Worm (Caenorhabditis elegans) whole organism, mixed stage, embryonic: ENCODE results near the gene F56D6.21.

Experiments
- M03D4.4 ChIP-seq: sonication (generic microtip); optimal IDR thresholded peaks from 2 replicates; lab custom pipeline; 2017; ENCODE audit warnings: mild to moderate bottlenecking, missing genetic modification characterization, missing compliant biosample characterization
- bed-3 ChIP-seq: fragments of 200-800 bp; sonication (Bioruptor generic); optimal IDR thresholded peaks from 3 replicates; lab custom pipeline; 2018; ENCODE audit warnings: mild to moderate bottlenecking, missing genetic modification characterization, moderate library complexity, missing compliant biosample characterization
- blmp-1 ChIP-seq: fragments of 150-350 bp; optimal IDR thresholded peaks from 2 replicates; lab custom pipeline; 2014; ENCODE audit warnings: missing biosample characterization, missing genetic modification characterization
- ceh-39 ChIP-seq: fragments of 150-350 bp; optimal IDR thresholded peaks from 2 replicates; lab custom pipeline; 2014; ENCODE audit warnings: missing biosample characterization, missing genetic modification characterization
- ceh-43 ChIP-seq: fragments of 200-800 bp; sonication (Bioruptor generic); optimal IDR thresholded peaks from 2 replicates; lab custom pipeline; 2018; ENCODE audit warnings: mild to moderate bottlenecking, missing genetic modification characterization, moderate library complexity, missing compliant biosample characterization
- ceh-83 ChIP-seq: fragments of 200-800 bp; sonication (Bioruptor generic); optimal IDR thresholded peaks from 2 replicates; lab custom pipeline; 2018; ENCODE audit warnings: mild to moderate bottlenecking, missing genetic modification characterization, missing compliant biosample characterization
- ces-1 ChIP-seq: fragments of 150-350 bp; optimal IDR thresholded peaks from 2 replicates; lab custom pipeline; 2014; ENCODE audit warnings: missing biosample characterization, missing genetic modification reagents, missing genetic modification characterization
- cnd-1 ChIP-seq: fragments of 200-800 bp; sonication (Bioruptor generic); optimal IDR thresholded peaks from 2 replicates; lab custom pipeline; 2018; ENCODE audit warnings: mild to moderate bottlenecking, missing genetic modification characterization, missing compliant biosample characterization
- drap-1 ChIP-seq: fragments of 200-800 bp; sonication (Bioruptor generic); optimal IDR thresholded peaks from 3 replicates; lab custom pipeline; 2018; ENCODE audit warnings: mild to moderate bottlenecking, missing genetic modification characterization, missing compliant biosample characterization
- elt-1 ChIP-seq: sonication (generic microtip); optimal IDR thresholded peaks from 2 replicates; lab custom pipeline; 2017; ENCODE audit warnings: missing genetic modification characterization, mild to moderate bottlenecking, missing compliant biosample characterization, antibody characterized with exemption, moderate library complexity, borderline replicate concordance; ENCODE audit not compliant: insufficient read depth
- elt-3 ChIP-seq: fragments of 150-350 bp; optimal IDR thresholded peaks from 2 replicates; lab custom pipeline; 2014; ENCODE audit warnings: missing biosample characterization, missing genetic modification characterization
- ham-2 ChIP-seq: fragments of 200-800 bp; sonication (Bioruptor generic); optimal IDR thresholded peaks from 2 replicates; lab custom pipeline; 2018; ENCODE audit warnings: mild to moderate bottlenecking, missing genetic modification characterization, missing compliant biosample characterization
- hlh-1 ChIP-seq: fragments of 150-350 bp; optimal IDR thresholded peaks from 2 replicates; lab custom pipeline; 2014; ENCODE audit warnings: missing biosample characterization, missing genetic modification reagents, missing genetic modification characterization
- lin-13 ChIP-seq: fragments of 150-350 bp; optimal IDR thresholded peaks from 2 replicates; lab custom pipeline; 2014; ENCODE audit warnings: missing biosample characterization, missing genetic modification characterization
- lin-32 ChIP-seq: fragments of 200-800 bp; sonication (Bioruptor generic); optimal IDR thresholded peaks from 2 replicates; lab custom pipeline; 2018; ENCODE audit warnings: mild to moderate bottlenecking, missing genetic modification characterization, missing compliant biosample characterization
- lsy-2 ChIP-seq: fragments of 150-350 bp; optimal IDR thresholded peaks from 2 replicates; lab custom pipeline; 2014; ENCODE audit warnings: missing biosample characterization, missing genetic modification characterization
- mab-5 ChIP-seq: fragments of 150-350 bp; optimal IDR thresholded peaks from 2 replicates; lab custom pipeline; 2014; ENCODE audit warnings: missing biosample characterization, missing genetic modification characterization
- mep-1 ChIP-seq: fragments of 150-350 bp; optimal IDR thresholded peaks from 2 replicates; lab custom pipeline; 2017; ENCODE audit warnings: missing biosample characterization, missing genetic modification reagents, missing genetic modification characterization, inconsistent platforms
- mls-2 ChIP-seq: sonication (generic microtip); optimal IDR thresholded peaks from 2 replicates; lab custom pipeline; 2016; ENCODE audit warnings: mild to moderate bottlenecking, missing genetic modification characterization, moderate library complexity, missing compliant biosample characterization
- nhr-12 ChIP-seq: fragments of 150-350 bp; optimal IDR thresholded peaks from 2 replicates; lab custom pipeline; 2014; ENCODE audit warnings: missing biosample characterization, missing genetic modification characterization
- nhr-2 ChIP-seq: fragments of 150-350 bp; optimal IDR thresholded peaks from 2 replicates; lab custom pipeline; 2014; ENCODE audit warnings: missing biosample characterization, missing genetic modification characterization
- nhr-237 ChIP-seq: fragments of 150-350 bp; optimal IDR thresholded peaks from 2 replicates; lab custom pipeline; 2014; ENCODE audit warnings: missing biosample characterization, missing genetic modification characterization
- nhr-28 ChIP-seq: fragments of 150-350 bp; optimal IDR thresholded peaks from 2 replicates; lab custom pipeline; 2014; ENCODE audit warnings: missing biosample characterization, missing genetic modification characterization
- nhr-76 ChIP-seq: sonication (generic microtip); optimal IDR thresholded peaks from 2 replicates; lab custom pipeline; 2017; ENCODE audit warnings: missing biosample characterization, missing genetic modification characterization
- pha-4 ChIP-seq: fragments of 150-350 bp; optimal IDR thresholded peaks from 2 replicates; lab custom pipeline; 2018; ENCODE audit warnings: missing biosample characterization, missing genetic modification reagents, missing genetic modification characterization
- sem-2 ChIP-seq: fragments of 200-800 bp; sonication (Bioruptor generic); optimal IDR thresholded peaks from 2 replicates; lab custom pipeline; 2018; ENCODE audit warnings: mild to moderate bottlenecking, missing genetic modification characterization, missing compliant biosample characterization
- snpc-4 ChIP-seq: fragments of 150-350 bp; optimal IDR thresholded peaks from 2 replicates; lab custom pipeline; 2014; ENCODE audit warnings: missing biosample characterization, missing genetic modification characterization
- sptf-1 ChIP-seq: sonication (generic microtip); optimal IDR thresholded peaks from 2 replicates; lab custom pipeline; 2017; ENCODE audit warnings: mild to moderate bottlenecking, missing genetic modification characterization, moderate library complexity, missing compliant biosample characterization
- tbx-8 ChIP-seq: fragments of 200-800 bp; sonication (Bioruptor generic); optimal IDR thresholded peaks from 2 replicates; lab custom pipeline; 2018; ENCODE audit warnings: mild to moderate bottlenecking, missing genetic modification characterization, moderate library complexity, missing compliant biosample characterization
- unc-120 ChIP-seq: sonication (generic microtip); optimal IDR thresholded peaks from 2 replicates; lab custom pipeline; 2017; ENCODE audit warnings: missing genetic modification characterization, missing compliant biosample characterization; ENCODE audit not compliant: poor library complexity, severe bottlenecking
- unc-39 ChIP-seq: fragments of 150-350 bp; optimal IDR thresholded peaks from 2 replicates; lab custom pipeline; 2014; ENCODE audit warnings: missing biosample characterization, missing genetic modification characterization
- unc-62 ChIP-seq: fragments of 150-350 bp; optimal IDR thresholded peaks from 2 replicates; lab custom pipeline; 2014; ENCODE audit warnings: missing biosample characterization, missing genetic modification reagents, missing genetic modification characterization
- zip-8 ChIP-seq: fragments of 150-350 bp; optimal IDR thresholded peaks from 2 replicates; lab custom pipeline; 2014; ENCODE audit warnings: missing biosample characterization, missing genetic modification characterization
- ztf-11 ChIP-seq: fragments of 150-350 bp; optimal IDR thresholded peaks from 2 replicates; lab custom pipeline; 2014; ENCODE audit warnings: missing biosample characterization, missing genetic modification characterization

Gene F56D6.21

DNA sequence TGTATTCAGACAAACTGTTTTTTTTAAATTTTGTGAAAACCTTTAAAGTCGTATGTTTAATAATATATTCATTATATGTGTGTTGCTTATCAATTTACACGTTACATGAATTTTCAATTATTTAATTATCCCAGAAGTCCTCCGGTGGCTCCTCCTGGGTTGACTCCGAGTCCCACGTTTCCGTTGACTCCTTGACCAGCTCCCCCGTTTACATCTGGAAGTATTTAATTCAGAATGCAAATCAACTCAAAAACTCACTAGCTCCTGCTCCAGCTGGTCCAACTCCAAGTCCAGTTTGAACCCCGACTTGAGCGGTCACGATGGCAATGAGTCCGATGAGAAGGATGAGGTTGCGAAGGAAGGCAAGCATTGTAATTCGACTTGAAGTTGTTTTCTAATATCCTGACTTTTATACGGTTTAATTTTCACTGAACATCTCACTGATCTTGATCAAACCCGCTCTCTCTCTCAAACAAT lies 10.7 kb upstream of the F56D6.21 start, which contains the start of gene F56D6.8:
TSS of gene F56D6.8 (minus strand) at position 427 of the 477 bp plus-strand sequence.
- TF ChIP-seq cnd-1 (no peak), mep-1 (tag; lab: Kevin White, UChicago) (no peak), mls-2 (tag; lab: Kevin White, UChicago) (no peak), snpc-4 (no peak), nhr-12 (no peak), ces-1 (GFP tag; lab: Kevin White, UChicago) (no peak), zip-8 (tag; lab: Kevin White, UChicago) (no peak), elt-3 (tag; lab: Kevin White, UChicago) (no peak), unc-39 (tag; lab: Kevin White, UChicago) (no peak), lin-13 (tag; lab: Kevin White, UChicago) (no peak), pha-4 (tag; lab: Kevin White, UChicago) (no peak), ceh-83 (GFP tag; lab: Kevin White, UChicago) (no peak), blmp-1 (tag; lab: Kevin White, UChicago) (no peak), nhr-28 (no peak), unc-62 (GFP tag; lab: Kevin White, UChicago) (no peak), bed-3 (GFP tag; lab: Kevin White, UChicago) (no peak), drap-1 (GFP tag; lab: Kevin White, UChicago) (no peak), ham-2 (GFP tag; lab: Kevin White, UChicago) (no peak), elt-1 (tag; lab: Kevin White, UChicago) (no peak)
- TF ChIP-seq, all 35 proteins: peak for 0

DNA sequence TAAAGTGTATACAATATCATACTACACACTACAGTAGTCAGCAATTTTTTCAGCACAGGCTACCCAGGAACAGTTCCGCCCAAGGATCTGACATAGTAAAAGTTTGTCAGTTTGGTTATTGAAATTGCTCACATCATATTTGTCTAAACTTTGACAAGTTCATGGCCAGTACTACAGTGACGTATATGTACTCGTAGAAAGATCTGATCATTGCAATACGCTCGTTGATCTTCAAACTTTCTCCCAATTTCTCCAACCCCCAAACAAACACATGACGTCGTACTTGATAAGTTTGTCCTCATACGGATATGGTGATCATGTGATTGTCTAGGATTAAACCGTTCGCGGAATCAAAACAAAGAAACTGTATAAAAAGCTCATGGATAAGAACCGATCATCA lies 9.9 kb upstream of the F56D6.21 start, which contains the start of gene dct-8:
TSS of gene dct-8 (plus strand) at position 301 of the 400 bp plus-strand sequence.
- TF ChIP-seq ham-2 (GFP tag; lab: Kevin White, UChicago) (no peak), sem-2 (GFP tag; lab: Kevin White, UChicago) (no peak), sptf-1 (no peak), zip-8 (tag; lab: Kevin White, UChicago) (no peak), mab-5 (no peak), snpc-4 (no peak), nhr-237 (tag; lab: Kevin White, UChicago) (no peak), elt-3 (tag; lab: Kevin White, UChicago) (no peak), unc-39 (tag; lab: Kevin White, UChicago) (no peak), ztf-11 (tag; lab: Kevin White, UChicago) (no peak), mep-1 (tag; lab: Kevin White, UChicago) (no peak), unc-62 (GFP tag; lab: Kevin White, UChicago) (no peak), pha-4 (tag; lab: Kevin White, UChicago) (no peak), M03D4.4 (tag; lab: Kevin White, UChicago) (no peak), tbx-8 (GFP tag; lab: Kevin White, UChicago) (no peak), nhr-12 (no peak), cnd-1 (no peak), bed-3 (GFP tag; lab: Kevin White, UChicago) (no peak)

DNA sequence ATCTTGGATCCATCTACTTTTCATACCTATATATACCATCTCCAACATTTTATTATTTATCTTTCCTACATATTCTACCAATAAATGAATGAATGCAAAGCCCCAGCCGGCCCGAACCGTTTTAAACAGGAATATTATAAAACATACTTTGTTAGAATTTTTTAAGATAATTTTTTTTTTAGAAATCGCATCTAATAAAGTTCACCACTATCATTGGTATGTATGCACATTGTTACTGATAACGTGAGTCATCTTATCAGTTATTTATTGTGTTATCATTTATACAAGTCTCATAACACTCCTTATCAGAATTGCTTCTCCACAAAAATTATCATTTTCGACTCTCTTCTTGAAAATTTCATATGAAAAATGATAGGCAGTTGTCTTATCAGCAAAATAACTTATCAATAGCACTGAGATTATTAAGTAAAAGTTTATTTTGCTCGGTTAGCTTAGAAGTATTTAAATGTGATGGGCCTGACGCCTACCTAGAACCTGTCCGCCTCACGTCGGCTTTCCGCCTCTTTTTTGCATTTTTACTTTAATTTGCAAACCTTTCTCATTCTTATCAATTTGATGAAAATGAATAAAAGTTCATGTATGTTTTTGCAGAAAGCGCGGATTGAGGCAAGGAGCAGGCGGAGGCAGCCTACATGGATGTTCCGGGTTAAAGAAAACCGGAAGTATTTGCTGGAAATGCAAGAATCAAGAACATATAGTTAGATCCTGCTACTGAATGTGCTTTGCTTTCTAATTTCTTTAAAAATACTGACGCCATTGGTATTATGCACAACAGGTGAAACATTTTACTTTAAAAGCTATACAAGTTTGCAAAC lies 4.8 kb upstream of the F56D6.21 start, which contains the start of gene srz-62:
TSS of gene srz-62 (plus strand) at position 786 of the 836 bp plus-strand sequence.
- TF ChIP-seq unc-120, result no peak
- TF ChIP-seq ceh-39 (tag; lab: Kevin White, UChicago), result no peak
- no peak for TF ChIP-seq ztf-11 (tag; lab: Kevin White, UChicago)
- TF ChIP-seq elt-3 (tag; lab: Kevin White, UChicago), result no peak
- no peak for TF ChIP-seq nhr-76 (tag; lab: Kevin White, UChicago)
- TF ChIP-seq elt-1 (tag; lab: Kevin White, UChicago), result no peak
- TF ChIP-seq hlh-1, result no peak
- TF ChIP-seq lin-32 (GFP tag; lab: Kevin White, UChicago), result no peak
- TF ChIP-seq nhr-2 (tag; lab: Kevin White, UChicago), result no peak
- TF ChIP-seq pha-4 (tag; lab: Kevin White, UChicago), result no peak
- no peak for TF ChIP-seq snpc-4

DNA sequence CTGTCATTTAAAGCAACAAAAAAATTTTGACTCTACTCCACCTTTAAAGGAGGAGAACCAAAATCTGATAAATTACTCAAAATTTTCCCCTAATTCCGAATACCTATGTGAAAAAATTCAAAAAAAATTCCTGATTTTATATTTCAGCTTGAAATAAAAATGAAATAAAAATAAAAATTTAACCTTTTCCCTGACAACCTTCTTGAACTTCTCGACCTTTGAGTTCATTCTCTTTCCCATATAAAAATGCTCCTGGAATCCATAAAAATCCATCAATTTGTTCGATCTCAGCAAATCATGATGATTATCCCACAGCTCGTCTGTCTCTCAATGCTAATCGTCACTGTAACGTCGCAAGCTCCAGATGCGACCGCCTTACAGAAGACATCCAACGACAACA lies 1.8 kb upstream of the F56D6.21 start, which contains the start of gene F56D6.6:
TSS of gene F56D6.6 (plus strand) at position 301 of the 400 bp plus-strand sequence.
- TF ChIP-seq elt-3 (tag; lab: Kevin White, UChicago) (no peak), lin-32 (GFP tag; lab: Kevin White, UChicago) (no peak), elt-1 (tag; lab: Kevin White, UChicago) (no peak), M03D4.4 (tag; lab: Kevin White, UChicago) (no peak), bed-3 (GFP tag; lab: Kevin White, UChicago) (no peak), ceh-43 (no peak), pha-4 (tag; lab: Kevin White, UChicago) (no peak), nhr-2 (tag; lab: Kevin White, UChicago) (no peak), mab-5 (no peak), snpc-4 (no peak), ces-1 (GFP tag; lab: Kevin White, UChicago) (no peak), mep-1 (tag; lab: Kevin White, UChicago) (no peak), lsy-2 (tag; lab: Kevin White, UChicago) (no peak), sptf-1 (no peak), drap-1 (GFP tag; lab: Kevin White, UChicago) (no peak), ham-2 (GFP tag; lab: Kevin White, UChicago) (no peak)
